Worm (Caenorhabditis elegans) whole organism, L4/young adult: ENCODE measurements around the gene Y56A3A.31.

Experiments
- W03F9.2 ChIP-seq: fragments of 150-350 bp; optimal IDR thresholded peaks from 2 replicates; lab custom pipeline; 2014; ENCODE audit warnings: missing biosample characterization, missing genetic modification characterization
- dao-5 ChIP-seq: sonication (generic microtip); optimal IDR thresholded peaks from 2 replicates; lab custom pipeline; 2016; ENCODE audit warnings: missing genotype, missing genetic modification characterization, moderate library complexity, missing compliant biosample characterization
- him-1 ChIP-seq: sonication (generic microtip); optimal IDR thresholded peaks from 2 replicates; lab custom pipeline; 2016; ENCODE audit warnings: missing genotype, missing genetic modification reagents, missing genetic modification characterization, missing compliant biosample characterization

DNA sequence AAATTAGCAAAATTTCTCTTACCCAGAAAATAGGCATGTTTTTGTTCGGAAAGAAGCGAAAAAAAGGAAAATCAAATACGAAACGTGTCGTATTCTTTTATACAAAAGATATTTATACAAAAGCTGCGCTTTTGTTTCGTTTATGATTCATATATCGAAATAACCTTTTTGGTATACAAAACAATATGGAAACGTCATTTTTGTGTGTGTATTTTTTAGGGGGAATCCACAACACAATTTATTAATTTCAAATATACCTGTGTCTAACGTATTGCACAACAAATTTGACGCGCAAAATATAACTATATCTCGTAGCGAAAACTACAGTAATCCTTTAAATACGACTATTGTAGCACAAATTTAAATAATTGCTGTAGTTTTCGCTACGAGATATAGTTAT is 56.4 kb downstream of the Y56A3A.31 start, which contains the start of gene Y79H2A.2:
- no peak for TF ChIP-seq dao-5
- TF ChIP-seq W03F9.2 (tag; lab: Kevin White, UChicago), result no peak
- TF ChIP-seq him-1, result no peak
